Fruit fly (Drosophila melanogaster) whole organism: Measurements from ENCODE around the gene CG17364.

ENCODE experiments used
- CG8478 ChIP-seq: fragments of >200 bp; optimal IDR thresholded peaks from 2 replicates; lab custom pipeline; 2018; ENCODE audit warnings: inconsistent platforms
- Dll ChIP-seq: fragments of >200 bp; optimal IDR thresholded peaks from 2 replicates; lab custom pipeline; 2017
- EcR ChIP-seq, 2 experiments: fragments of >200 bp; optimal IDR thresholded peaks; 2 replicates each; lab custom pipeline; 2017; ENCODE audit warnings: missing biosample characterization in 2 of 2, missing genetic modification characterization in 2 of 2, missing genetic modification reagents in 2 of 2
- pan ChIP-seq: fragments of >200 bp; optimal IDR thresholded peaks from 2 replicates; lab custom pipeline; 2017
- psq ChIP-seq: fragments of >200 bp; optimal IDR thresholded peaks from 2 replicates; lab custom pipeline; 2017
- usp ChIP-seq: fragments of >200 bp; optimal IDR thresholded peaks from 2 replicates; lab custom pipeline; 2017; ENCODE audit warnings: missing biosample characterization, missing genetic modification characterization, mixed read lengths

Gene CG17364

DNA sequence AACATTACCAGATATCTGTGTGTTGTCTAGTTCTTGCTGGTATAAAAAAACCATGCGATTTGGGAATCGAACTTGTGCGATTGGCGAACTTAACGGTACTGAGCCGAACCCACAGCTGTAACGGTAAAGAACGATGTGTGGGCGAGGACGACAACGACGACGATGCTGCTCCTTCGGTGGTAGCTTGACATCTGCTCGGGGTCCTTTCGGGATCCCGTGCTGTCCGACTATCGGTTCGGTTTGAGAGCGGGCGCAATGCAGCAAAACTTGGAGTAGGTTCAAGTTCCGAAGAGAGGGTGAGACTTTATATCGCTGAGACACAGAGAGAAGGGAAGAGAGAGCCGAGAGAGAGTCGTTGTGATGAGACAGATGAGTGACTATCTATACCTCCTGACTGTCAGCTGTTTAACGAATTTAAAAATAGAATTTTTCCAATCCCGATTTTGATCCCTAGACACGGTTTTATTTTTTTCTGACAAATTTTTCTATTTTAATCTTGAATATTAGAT lies at the start of gene CG17364:
Gene CG17364 (minus strand): TSS at position 168 of the 509 bp plus-strand sequence.
- TF ChIP-seq CG8478 (lab: Kevin White, UChicago) (no peak), Dll (lab: Kevin White, UChicago) (no peak), EcR (GFP tag; optimal IDR thresholded peaks at IDR 0.05; lab: Kevin White, UChicago) (no peak), pan (lab: Kevin White, UChicago) (no peak), psq (lab: Kevin White, UChicago) (no peak), usp (GFP tag; lab: Kevin White, UChicago) (no peak)

DNA sequence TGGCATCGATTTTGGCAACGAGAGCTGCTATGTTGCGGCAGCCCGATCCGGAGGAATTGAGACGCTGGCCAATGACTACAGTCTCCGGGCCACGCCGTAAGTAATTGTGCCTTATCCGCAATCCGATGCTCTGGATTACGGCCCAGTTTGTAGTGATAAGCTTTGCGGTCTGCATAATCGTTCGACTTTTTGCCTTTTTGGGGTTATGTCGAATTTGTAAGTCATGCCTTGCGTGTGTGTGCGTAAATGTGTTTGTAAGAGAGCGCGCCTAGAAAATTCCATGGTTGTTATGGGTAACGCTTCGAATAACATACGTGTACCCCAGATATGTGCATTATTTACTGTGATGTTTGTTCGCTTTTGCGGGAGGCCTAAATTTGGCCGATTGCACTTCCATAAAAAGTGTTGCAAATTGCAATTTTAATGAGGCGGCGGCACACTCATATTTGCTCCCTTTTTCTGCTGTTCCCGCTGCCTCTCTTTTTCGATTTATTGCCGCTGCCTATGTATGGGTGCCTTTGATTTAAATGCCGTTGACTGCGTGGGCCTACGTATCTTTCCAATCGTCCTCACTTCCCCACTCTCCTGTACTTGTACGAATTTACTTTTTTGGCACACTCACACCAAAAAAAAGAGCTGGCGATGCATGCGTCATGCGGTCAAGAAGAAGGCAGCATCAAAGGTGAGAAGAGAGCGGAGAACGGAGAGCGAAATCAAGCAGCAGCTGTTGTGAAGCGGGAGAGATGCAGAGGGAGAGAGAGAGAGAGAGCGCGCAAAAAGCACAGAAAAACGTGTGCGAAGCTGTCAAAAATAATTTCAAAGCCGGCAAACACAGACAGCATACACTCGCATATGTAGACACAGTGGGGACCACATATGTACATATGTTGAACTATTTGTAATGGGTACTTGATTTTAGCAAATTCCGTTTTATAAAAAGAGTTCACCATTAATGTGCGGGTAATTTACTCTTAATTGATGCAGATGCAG lies 44.8 kb upstream of the CG17364 start:
- TF ChIP-seq Dll (lab: Kevin White, UChicago) (peak; percentile 71), psq (lab: Kevin White, UChicago) (no peak)

DNA sequence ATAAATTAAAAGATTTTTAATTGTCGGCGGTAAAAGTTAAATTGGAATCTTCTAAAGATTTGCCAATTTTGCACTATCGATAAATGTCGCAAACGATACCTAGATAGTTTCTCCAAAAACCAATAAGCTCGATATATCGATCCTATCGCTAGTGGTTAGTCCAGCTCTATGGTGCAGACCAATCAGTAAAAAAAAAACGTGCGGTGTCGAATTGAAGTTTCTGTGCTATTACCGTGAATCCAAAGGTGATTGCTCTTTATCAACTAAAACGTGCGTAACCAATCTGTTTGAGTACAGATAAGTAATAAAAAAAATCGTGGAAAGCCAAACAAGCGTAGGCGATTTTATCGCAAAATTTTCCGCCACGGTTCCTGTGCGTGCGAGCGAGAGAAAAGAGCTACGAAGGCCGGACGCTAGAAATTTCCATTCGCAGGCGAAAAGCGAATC lies 43.7 kb upstream of the CG17364 start, which contains the start of gene Hsp110:
Gene Hsp110 (plus strand): TSS at position 153 of the 447 bp plus-strand sequence.
- no peak for TF ChIP-seq CG8478 (lab: Kevin White, UChicago)
- no peak for TF ChIP-seq psq (lab: Kevin White, UChicago)
- TF ChIP-seq usp (GFP tag; lab: Kevin White, UChicago) = no peak
- no peak for TF ChIP-seq pan (lab: Kevin White, UChicago)
- TF ChIP-seq Dll (lab: Kevin White, UChicago) = no peak
- TF ChIP-seq EcR (GFP tag; optimal IDR thresholded peaks at IDR 0.05; lab: Kevin White, UChicago) = no peak

DNA sequence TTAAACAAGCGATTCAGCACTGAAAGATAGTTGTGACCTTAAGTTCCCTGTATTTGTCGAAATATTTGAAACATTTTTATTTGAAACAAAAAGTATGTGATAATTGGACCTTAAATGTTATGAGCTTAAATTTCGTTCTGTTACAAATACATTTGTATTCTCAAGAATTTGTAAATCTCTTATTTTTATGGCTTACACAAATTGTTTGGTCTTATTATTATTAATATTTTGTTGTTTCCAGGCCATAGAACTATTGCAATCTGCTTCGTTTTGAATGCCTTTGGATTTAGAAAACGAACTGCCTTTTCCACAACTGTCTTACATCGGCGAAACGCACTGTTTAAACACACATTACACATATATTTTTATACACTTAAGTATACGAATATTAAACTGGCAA lies 41.3 kb upstream of the CG17364 start, which contains the start of gene CG6661:
Gene CG6661 (plus strand): TSS at position 301 of the 400 bp plus-strand sequence.
- TF ChIP-seq CG8478 (lab: Kevin White, UChicago) (no peak), EcR (GFP tag; optimal IDR thresholded peaks at IDR 0.05; lab: Kevin White, UChicago) (no peak), pan (lab: Kevin White, UChicago) (no peak), psq (lab: Kevin White, UChicago) (no peak), usp (GFP tag; lab: Kevin White, UChicago) (no peak), Dll (lab: Kevin White, UChicago) (no peak)

DNA sequence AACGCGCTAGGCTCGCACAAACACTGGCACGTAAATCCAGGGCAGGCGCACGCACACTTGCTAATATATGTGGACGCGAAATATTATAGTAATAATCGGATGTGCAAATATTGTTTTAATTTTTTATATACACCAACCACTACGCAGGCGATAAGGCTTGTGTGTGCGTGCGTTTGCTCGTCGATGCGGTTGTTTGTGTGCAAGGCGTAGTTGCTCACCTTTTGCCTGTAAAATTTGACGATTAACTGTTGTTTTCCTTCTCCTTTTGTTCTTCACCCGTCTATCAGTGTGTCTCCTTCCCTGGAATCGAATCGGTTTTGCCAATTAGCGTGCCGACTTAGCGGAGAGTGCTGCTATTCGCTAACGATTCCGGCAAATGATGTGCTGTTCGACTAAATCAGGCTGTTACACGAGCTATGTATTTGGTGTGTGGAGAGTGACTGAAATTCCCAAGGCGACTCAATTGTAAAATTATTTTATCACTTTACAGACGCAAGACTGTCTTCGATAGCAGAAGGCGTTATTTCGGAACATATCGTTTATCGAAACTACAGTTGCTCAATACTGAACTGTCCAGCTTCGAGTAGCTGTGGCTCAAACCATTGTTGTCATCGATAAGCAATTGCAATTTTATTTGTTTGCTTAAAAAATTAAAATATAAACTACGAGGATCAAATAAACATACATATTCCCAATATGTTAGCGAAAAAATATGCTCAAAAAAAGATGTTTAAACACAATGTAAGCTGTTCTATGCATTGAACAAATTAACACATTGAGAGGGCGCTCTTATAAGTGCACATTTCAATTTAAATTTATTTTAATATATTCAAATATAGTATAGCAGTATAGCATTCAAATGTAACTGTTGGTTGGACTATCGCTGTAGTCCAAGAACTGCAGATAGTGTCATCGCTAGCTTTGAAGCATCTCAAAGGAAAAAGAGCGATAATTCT lies 38.2 kb upstream of the CG17364 start, which contains the start of the genes CG6650 and endos:
Gene CG6650 (plus strand): TSS at position 280 of the 956 bp plus-strand sequence.
Gene endos (minus strand): TSS at position 536 of the 956 bp plus-strand sequence.
- TF ChIP-seq EcR (GFP tag; optimal IDR thresholded peaks at IDR 0.05; lab: Kevin White, UChicago) = no peak
- TF ChIP-seq Dll (lab: Kevin White, UChicago) = no peak
- no peak for TF ChIP-seq psq (lab: Kevin White, UChicago)
- no peak for TF ChIP-seq CG8478 (lab: Kevin White, UChicago)
- no peak for TF ChIP-seq pan (lab: Kevin White, UChicago)
- TF ChIP-seq usp (GFP tag; lab: Kevin White, UChicago) = no peak

DNA sequence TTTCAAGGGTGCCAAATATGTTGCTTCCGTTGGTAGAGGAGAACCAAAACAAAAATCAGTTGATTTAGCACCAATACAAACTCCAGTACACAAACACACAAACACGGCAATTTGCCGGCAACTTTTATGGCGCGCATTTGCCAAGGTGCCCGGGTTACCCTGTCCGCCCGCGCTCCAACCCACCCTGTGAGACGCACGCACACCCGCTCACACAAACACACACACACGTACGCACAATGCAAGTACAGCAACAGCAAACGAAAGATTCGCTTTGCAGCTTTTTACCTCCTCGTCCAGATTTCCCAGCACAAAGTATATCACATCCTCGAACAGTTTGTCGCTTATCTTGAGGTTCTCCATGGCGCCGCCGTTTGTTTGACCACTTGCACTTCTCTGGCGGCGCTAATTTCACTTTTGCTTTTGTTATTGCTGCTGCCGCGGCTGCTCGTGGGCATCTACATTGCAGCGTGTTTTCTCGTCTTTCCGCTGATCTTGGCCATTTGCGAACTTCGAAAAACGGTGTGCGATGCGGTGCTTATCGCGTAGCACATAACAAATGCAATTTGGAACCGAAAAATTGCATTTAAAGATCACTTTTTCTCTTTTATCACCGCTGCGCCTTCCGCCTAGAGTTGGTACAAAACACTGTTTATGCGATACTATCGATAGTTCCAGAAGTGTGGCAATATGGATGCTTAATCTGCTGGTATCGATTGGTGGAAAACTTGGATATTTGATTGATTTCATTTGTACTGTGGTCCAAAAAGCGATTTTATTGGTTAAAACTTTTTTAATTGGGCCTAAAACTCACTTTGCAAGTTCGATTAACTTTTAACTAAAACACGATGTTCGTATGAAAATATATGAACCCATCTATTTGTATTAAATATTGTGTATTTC lies 35.5 kb upstream of the CG17364 start, which contains the start of gene Ptip:
Gene Ptip (minus strand): TSS at position 637 of the 900 bp plus-strand sequence.
- no peak for TF ChIP-seq EcR (GFP tag; optimal IDR thresholded peaks at IDR 0.05; lab: Kevin White, UChicago)
- peak; percentile 28 for TF ChIP-seq Dll (lab: Kevin White, UChicago)
- no peak for TF ChIP-seq pan (lab: Kevin White, UChicago)

DNA sequence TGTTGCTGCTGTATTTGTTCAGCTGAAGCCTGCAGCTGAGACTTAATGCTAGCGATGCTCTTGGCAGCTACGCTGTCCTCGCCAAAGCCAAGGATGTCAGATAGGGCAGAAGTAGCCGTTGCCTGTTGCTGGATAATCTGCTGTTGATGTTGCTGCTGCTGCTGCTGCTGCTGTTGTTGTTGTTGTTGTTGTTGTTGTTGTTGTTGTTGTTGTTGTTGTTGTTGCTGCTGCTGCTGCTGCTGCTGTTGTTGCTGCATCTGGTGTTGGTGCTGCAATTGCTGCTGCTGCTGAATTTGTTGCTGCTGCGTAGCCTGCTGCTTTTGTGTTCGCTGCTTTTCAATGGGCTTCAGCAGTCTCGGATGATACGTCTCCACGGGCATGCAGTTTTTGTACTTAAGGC lies 34.3 kb upstream of the CG17364 start:
- TF ChIP-seq Dll (lab: Kevin White, UChicago) = no peak
- TF ChIP-seq CG8478 (lab: Kevin White, UChicago) = no peak
- no peak for TF ChIP-seq usp (GFP tag; lab: Kevin White, UChicago)
- no peak for TF ChIP-seq pan (lab: Kevin White, UChicago)
- no peak for TF ChIP-seq psq (lab: Kevin White, UChicago)
- TF ChIP-seq EcR (GFP tag; optimal IDR thresholded peaks at IDR 0.05; lab: Kevin White, UChicago) = no peak

DNA sequence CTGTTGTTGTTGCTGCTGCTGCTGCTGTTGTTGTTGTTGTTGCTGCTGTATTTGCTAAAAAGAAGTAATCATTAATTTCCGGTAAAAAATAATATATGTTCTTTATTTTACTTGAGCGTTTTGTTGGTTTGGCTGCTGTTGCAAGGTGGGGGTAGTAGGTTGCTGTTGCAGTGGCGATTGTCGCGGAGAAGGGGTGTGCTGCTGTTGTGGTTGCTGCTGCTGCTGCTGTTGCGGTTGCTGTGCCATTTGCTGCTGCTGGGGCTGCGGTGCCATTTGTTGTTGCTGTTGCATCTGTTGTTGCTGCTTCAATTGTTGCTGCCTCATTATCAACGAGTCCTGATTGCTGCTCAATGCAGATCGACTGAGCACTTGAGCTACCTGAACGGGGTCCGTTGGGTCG lies 32.5 kb upstream of the CG17364 start:
- TF ChIP-seq Dll (lab: Kevin White, UChicago) = no peak

DNA sequence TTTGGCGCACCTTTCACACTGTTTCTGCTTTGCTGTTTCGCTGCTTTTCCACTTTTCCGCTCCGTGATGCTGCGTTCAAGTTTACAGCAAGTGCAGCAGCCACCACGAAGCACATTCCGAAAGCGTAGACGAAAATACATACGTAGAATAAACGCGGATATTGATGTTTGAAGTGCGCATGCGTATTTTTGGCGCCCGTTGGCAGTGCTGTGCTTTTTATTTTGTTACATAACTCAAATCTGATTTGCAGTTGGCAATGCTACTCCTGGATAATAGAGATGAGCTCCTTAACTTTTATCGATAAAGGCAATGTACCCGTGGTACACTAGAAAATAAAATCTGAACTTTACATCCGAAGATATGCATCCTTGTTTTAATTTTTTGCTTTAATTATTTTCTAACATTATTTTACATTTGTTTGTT lies 13.5 kb upstream of the CG17364 start:
- no peak for TF ChIP-seq CG8478 (lab: Kevin White, UChicago)
- no peak for TF ChIP-seq Dll (lab: Kevin White, UChicago)
- no peak for TF ChIP-seq pan (lab: Kevin White, UChicago)
- TF ChIP-seq EcR (GFP tag; optimal IDR thresholded peaks at IDR 0.05; lab: Kevin White, UChicago) = no peak
- TF ChIP-seq usp (GFP tag; lab: Kevin White, UChicago) = no peak
- TF ChIP-seq psq (lab: Kevin White, UChicago) = no peak
